Worm (Caenorhabditis elegans) whole organism, mixed stage, embryonic: ENCODE data around the gene pmpl-1.

Experiments used
- ham-2 ChIP-seq: fragments of 200-800 bp; sonication (Bioruptor generic); optimal IDR thresholded peaks from 2 replicates; lab custom pipeline; 2018; ENCODE audit warnings: mild to moderate bottlenecking, missing genetic modification characterization, missing compliant biosample characterization
- lin-32 ChIP-seq: fragments of 200-800 bp; sonication (Bioruptor generic); optimal IDR thresholded peaks from 2 replicates; lab custom pipeline; 2018; ENCODE audit warnings: mild to moderate bottlenecking, missing genetic modification characterization, missing compliant biosample characterization
- nhr-28 ChIP-seq: fragments of 150-350 bp; optimal IDR thresholded peaks from 2 replicates; lab custom pipeline; 2014; ENCODE audit warnings: missing biosample characterization, missing genetic modification characterization
- nhr-76 ChIP-seq: sonication (generic microtip); optimal IDR thresholded peaks from 2 replicates; lab custom pipeline; 2017; ENCODE audit warnings: missing biosample characterization, missing genetic modification characterization
- pha-4 ChIP-seq: fragments of 150-350 bp; optimal IDR thresholded peaks from 2 replicates; lab custom pipeline; 2018; ENCODE audit warnings: missing biosample characterization, missing genetic modification reagents, missing genetic modification characterization
- snpc-4 ChIP-seq: fragments of 150-350 bp; optimal IDR thresholded peaks from 2 replicates; lab custom pipeline; 2014; ENCODE audit warnings: missing biosample characterization, missing genetic modification characterization
- tbx-8 ChIP-seq: fragments of 200-800 bp; sonication (Bioruptor generic); optimal IDR thresholded peaks from 2 replicates; lab custom pipeline; 2018; ENCODE audit warnings: mild to moderate bottlenecking, missing genetic modification characterization, moderate library complexity, missing compliant biosample characterization
- unc-62 ChIP-seq: fragments of 150-350 bp; optimal IDR thresholded peaks from 2 replicates; lab custom pipeline; 2014; ENCODE audit warnings: missing biosample characterization, missing genetic modification reagents, missing genetic modification characterization
- ztf-11 ChIP-seq: fragments of 150-350 bp; optimal IDR thresholded peaks from 2 replicates; lab custom pipeline; 2014; ENCODE audit warnings: missing biosample characterization, missing genetic modification characterization

DNA sequence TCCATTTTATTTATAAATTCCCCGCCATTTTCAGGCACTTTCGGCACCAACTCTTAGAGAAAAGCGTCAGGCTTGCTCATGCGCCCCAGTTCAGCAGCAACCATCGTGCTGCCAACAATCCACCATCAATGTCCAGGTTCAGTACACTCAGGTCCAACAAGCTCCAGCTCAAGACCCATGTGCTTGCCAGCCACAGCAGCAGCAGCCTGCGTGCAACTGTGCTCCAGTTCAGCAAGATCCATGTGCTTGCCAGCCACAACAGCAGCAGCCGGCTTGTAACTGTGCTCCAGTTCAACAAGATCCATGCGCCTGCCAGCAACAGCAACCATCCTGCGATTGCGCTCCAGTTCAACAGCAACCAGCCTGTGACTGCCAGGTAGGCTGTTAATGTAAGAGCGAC is 10.5 kb downstream of the pmpl-1 start:
- TF ChIP-seq unc-62 (GFP tag; lab: Kevin White, UChicago) (no peak), snpc-4 (no peak), nhr-28 (tag; lab: Kevin White, UChicago) (no peak), ham-2 (no peak), lin-32 (no peak), pha-4 (tag; lab: Kevin White, UChicago) (no peak), ztf-11 (no peak), nhr-76 (tag; lab: Kevin White, UChicago) (no peak), tbx-8 (GFP tag; lab: Kevin White, UChicago) (no peak)
